Worm (Caenorhabditis elegans): Measurements from ENCODE around the gene fubl-2.

- TF ChIP-seq snpc-4 (tag; optimal IDR thresholded peaks at IDR 0.05), result no peak
- TF ChIP-seq nhr-11 (tag; optimal IDR thresholded peaks at IDR 0.05), result peak; percentile 77
- no peak for TF ChIP-seq aly-2 (tag; optimal IDR thresholded peaks at IDR 0.05)
- no peak for TF ChIP-seq nhr-237 (tag; optimal IDR thresholded peaks at IDR 0.05)
- TF ChIP-seq fos-1 (tag; optimal IDR thresholded peaks at IDR 0.05), result no peak
These were observed 27.5 kb upstream of the fubl-2 start, which contains the start of gene nhr-10 for ce11 chrIII:7114952-7115488.
